Fruit fly (Drosophila melanogaster): ENCODE results near the gene CG10600.
A peak's percentile ranks its signal among the peaks of the same experiment; 100 is the strongest.

CG10600 gene

dm6 chr2L:18881014-18881660 is 41.7 kb upstream of the CG10600 start, which contains the start of gene tup (continued):
- TF ChIP-seq C15 (GFP tag; IDR thresholded peaks at IDR 0.05) (no peak), sr (GFP tag; IDR thresholded peaks at IDR 0.05) (no peak), phol (tag; optimal IDR thresholded peaks at IDR 0.05) (peak; percentile 25), cato (GFP tag; optimal IDR thresholded peaks at IDR 0.05; ENCODE audit: borderline replicate concordance) (no peak), sqz (GFP tag; optimal IDR thresholded peaks at IDR 0.05) (no peak), CkIIα-i1 (GFP tag; IDR thresholded peaks at IDR 0.05) (no peak), nerfin-1 (tag; optimal IDR thresholded peaks at IDR 0.05) (peak; percentile 10), CG5953 (GFP tag; IDR thresholded peaks at IDR 0.05) (0 out of 2 replicates have a peak, but pooled peaks have one; percentile 8), CG11247 (GFP tag; IDR thresholded peaks at IDR 0.05) (no peak), nmo (GFP tag; optimal IDR thresholded peaks at IDR 0.05) (peak; percentile 55), CG3847 (GFP tag; IDR thresholded peaks at IDR 0.05) (no peak), da (GFP tag; optimal IDR thresholded peaks at IDR 0.05) (peak; percentile 11), psq (GFP tag; optimal IDR thresholded peaks at IDR 0.05) (no peak), bowl (GFP tag; IDR thresholded peaks at IDR 0.05) (no peak), crc (GFP tag; optimal IDR thresholded peaks at IDR 0.05) (no peak), Nf-YA (GFP tag; IDR thresholded peaks at IDR 0.05) (no peak; the same call in 1 of the 2 replicates), E2f1 (GFP tag; IDR thresholded peaks at IDR 0.05) (no peak), Elba2 (GFP tag; optimal IDR thresholded peaks at IDR 0.05) (no peak), CG17361 (GFP tag; IDR thresholded peaks at IDR 0.05) (no peak), twi (tag; optimal IDR thresholded peaks at IDR 0.05) (peak; percentile 71), klu (GFP tag; IDR thresholded peaks at IDR 0.05) (no peak), Hr78 (GFP tag; optimal IDR thresholded peaks at IDR 0.05) (no peak), H15 (GFP tag; IDR thresholded peaks at IDR 0.05) (no peak), HmgD (GFP tag; optimal IDR thresholded peaks at IDR 0.05) (peak; percentile 65), sisA (GFP tag; IDR thresholded peaks at IDR 0.05) (no peak), CG2199 (GFP tag; IDR thresholded peaks at IDR 0.05) (peak; percentile 24; the same call in 1 of the 3 replicates), ranshi (GFP tag; IDR thresholded peaks at IDR 0.05) (no peak), CG4707 (GFP tag; optimal IDR thresholded peaks at IDR 0.05) (no peak), chn (GFP tag; optimal IDR thresholded peaks at IDR 0.05) (no peak), Atf3 (GFP tag; optimal IDR thresholded peaks at IDR 0.05) (no peak), CG3995 (GFP tag; optimal IDR thresholded peaks at IDR 0.05) (no peak), CG10565 (GFP tag; optimal IDR thresholded peaks at IDR 0.05) (no peak), Max (GFP tag; optimal IDR thresholded peaks at IDR 0.05) (peak; percentile 9), tx (GFP tag; optimal IDR thresholded peaks at IDR 0.05) (no peak), CG16863 (GFP tag; optimal IDR thresholded peaks at IDR 0.05) (no peak), sim (GFP tag; IDR thresholded peaks at IDR 0.05) (no peak), gsb (GFP tag; IDR thresholded peaks at IDR 0.05) (no peak), kni (GFP tag; optimal IDR thresholded peaks at IDR 0.05) (peak; percentile 89), fu2 (GFP tag; optimal IDR thresholded peaks at IDR 0.05) (no peak), NfI (GFP tag; optimal IDR thresholded peaks at IDR 0.05) (no peak), CG14965 (GFP tag; optimal IDR thresholded peaks at IDR 0.05; ENCODE audit: borderline replicate concordance) (no peak), CG12744 (GFP tag; optimal IDR thresholded peaks at IDR 0.05) (no peak), CG1792 (GFP tag; optimal IDR thresholded peaks at IDR 0.05) (no peak), CHES-1-like (GFP tag; optimal IDR thresholded peaks at IDR 0.05) (no peak), CG4617 (GFP tag; optimal IDR thresholded peaks at IDR 0.05; ENCODE audit: borderline replicate concordance) (no peak), bsh (GFP tag; optimal IDR thresholded peaks at IDR 0.05) (no peak), CG12942 (GFP tag; optimal IDR thresholded peaks at IDR 0.05) (no peak), CG5245 (GFP tag; optimal IDR thresholded peaks at IDR 0.05) (no peak), CG4730 (GFP tag; IDR thresholded peaks at IDR 0.05) (no peak), wor (GFP tag; IDR thresholded peaks at IDR 0.05) (0 out of 2 replicates have a peak, but pooled peaks have one; percentile 22), CG12299 (tag; optimal IDR thresholded peaks at IDR 0.05) (no peak)

Data from whole organism, embryonic.